Worm (Caenorhabditis elegans) whole organism, L4 larva: ENCODE data around the gene F46F5.7.

Experiments used
- F10B5.3 ChIP-seq: sonication (generic microtip); optimal IDR thresholded peaks from 2 replicates; lab custom pipeline; 2016; ENCODE audit warnings: mild to moderate bottlenecking, missing genetic modification characterization, missing compliant biosample characterization
- F37D6.2 ChIP-seq: sonication (generic microtip); optimal IDR thresholded peaks from 2 replicates; lab custom pipeline; 2016; ENCODE audit warnings: mild to moderate bottlenecking, missing genetic modification characterization, missing compliant biosample characterization
- T20F7.1 ChIP-seq: fragments of 200-800 bp; sonication (Bioruptor generic); optimal IDR thresholded peaks from 2 replicates; lab custom pipeline; 2018; ENCODE audit warnings: mild to moderate bottlenecking, missing genetic modification characterization, missing compliant biosample characterization
- Y75B8A.6 ChIP-seq: fragments of 200-800 bp; sonication (Bioruptor generic); IDR thresholded peaks from 2 replicates; pipeline ENCODE4 v1.3.6; 2022; ENCODE audit warnings: missing genetic modification reagents, missing genetic modification characterization, missing compliant biosample characterization
- ZK546.5 ChIP-seq, 2 experiments: sonication (generic microtip); optimal IDR thresholded peaks; 2 replicates each; lab custom pipeline; 2017; ENCODE audit warnings: missing biosample characterization in 2 of 2, missing genetic modification characterization in 2 of 2
- aha-1 ChIP-seq: fragments of 150-350 bp; peaks from one replicate; lab custom pipeline; 2014; ENCODE audit warnings: missing biosample characterization, missing genetic modification characterization
- aly-2 ChIP-seq: sonication (generic microtip); optimal IDR thresholded peaks from 2 replicates; lab custom pipeline; 2018; ENCODE audit warnings: missing biosample characterization, missing genetic modification characterization
- ceh-20 ChIP-seq: fragments of 200-800 bp; sonication (Bioruptor generic); IDR thresholded peaks from 2 replicates; pipeline ENCODE4 v1.3.6; 2022; ENCODE audit warnings: missing genetic modification reagents, missing genetic modification characterization, missing compliant biosample characterization
- ceh-28 ChIP-seq: fragments of 150-350 bp; optimal IDR thresholded peaks from 2 replicates; lab custom pipeline; 2014; ENCODE audit warnings: missing biosample characterization, missing genetic modification reagents, missing genetic modification characterization
- ceh-62 ChIP-seq: sonication (generic microtip); optimal IDR thresholded peaks from 2 replicates; lab custom pipeline; 2017; ENCODE audit warnings: missing biosample characterization, missing genetic modification characterization
- ctbp-1 ChIP-seq: fragments of 200-800 bp; sonication (Bioruptor generic); IDR thresholded peaks from 2 replicates; pipeline ENCODE4 v1.3.6; 2022; ENCODE audit warnings: missing genetic modification reagents, missing genetic modification characterization, missing compliant biosample characterization
- daf-16 ChIP-seq, 3 experiments: sonication (generic microtip); optimal IDR thresholded peaks; 2 replicates each; lab custom pipeline; 2016 to 2017; ENCODE audit warnings: missing genetic modification characterization in 3 of 3, missing genetic modification reagents in 3 of 3, mild to moderate bottlenecking in 2 of 3, missing compliant biosample characterization in 2 of 3, missing biosample characterization in 1 of 3, moderate library complexity in 1 of 3
- dmd-6 ChIP-seq: fragments of 200-800 bp; sonication (Bioruptor generic); IDR thresholded peaks from 2 replicates; pipeline ENCODE4 v1.3.6; 2022; ENCODE audit warnings: missing genetic modification reagents, missing genetic modification characterization, missing compliant biosample characterization
- dve-1 ChIP-seq: sonication (generic microtip); optimal IDR thresholded peaks from 2 replicates; lab custom pipeline; 2017; ENCODE audit warnings: antibody characterized with exemption, mild to moderate bottlenecking, missing genetic modification characterization, missing compliant biosample characterization; ENCODE audit not compliant: insufficient read depth
- fkh-10 ChIP-seq: fragments of 150-350 bp; optimal IDR thresholded peaks from 2 replicates; lab custom pipeline; 2014; ENCODE audit warnings: missing biosample characterization, missing genetic modification reagents, missing genetic modification characterization
- gei-8 ChIP-seq: fragments of 200-800 bp; sonication (Bioruptor generic); optimal IDR thresholded peaks from 2 replicates; lab custom pipeline; 2018; ENCODE audit warnings: mild to moderate bottlenecking, missing genetic modification characterization, missing compliant biosample characterization
- hif-1 ChIP-seq, 2 experiments: sonication (generic microtip); optimal IDR thresholded peaks; 2 replicates each; lab custom pipeline; 2016 to 2017; ENCODE audit warnings: missing compliant biosample characterization in 2 of 2, missing genetic modification characterization in 2 of 2, missing genetic modification reagents in 2 of 2, missing genotype in 2 of 2, mild to moderate bottlenecking in 1 of 2
- jun-1 ChIP-seq: fragments of 150-350 bp; optimal IDR thresholded peaks from 2 replicates; lab custom pipeline; 2014; ENCODE audit warnings: missing biosample characterization, missing genetic modification reagents, missing genetic modification characterization
- lin-15B ChIP-seq: fragments of 150-350 bp; sonication (generic microtip); optimal IDR thresholded peaks from 3 replicates; lab custom pipeline; 2014; ENCODE audit warnings: missing biosample characterization, missing genetic modification characterization
- lin-39 ChIP-seq: fragments of 150-350 bp; optimal IDR thresholded peaks from 2 replicates; lab custom pipeline; 2014; ENCODE audit warnings: missing biosample characterization, missing genetic modification reagents, missing genetic modification characterization
- lir-3 ChIP-seq: sonication (generic microtip); optimal IDR thresholded peaks from 2 replicates; lab custom pipeline; 2016; ENCODE audit warnings: mild to moderate bottlenecking, missing genetic modification characterization, missing compliant biosample characterization
- madf-5 ChIP-seq, 2 experiments: fragments of 200-800 bp; sonication (Bioruptor generic); IDR thresholded peaks; 2 replicates each; pipeline ENCODE4 v1.3.6; 2022; ENCODE audit warnings: missing compliant biosample characterization in 2 of 2, missing genetic modification characterization in 2 of 2
- mxl-2 ChIP-seq: fragments of 200-800 bp; sonication (Bioruptor generic); conservative IDR thresholded peaks from 2 replicates; pipeline ENCODE4 v1.3.6; 2022; ENCODE audit warnings: missing genetic modification reagents, missing genetic modification characterization, missing compliant biosample characterization
- nhr-111 ChIP-seq: fragments of 200-800 bp; sonication (Bioruptor generic); optimal IDR thresholded peaks from 2 replicates; lab custom pipeline; 2018; ENCODE audit warnings: mild to moderate bottlenecking, missing genetic modification characterization, missing compliant biosample characterization
- nhr-6 ChIP-seq: fragments of 150-350 bp; optimal IDR thresholded peaks from 2 replicates; lab custom pipeline; 2014; ENCODE audit warnings: missing biosample characterization, missing genetic modification characterization
- nhr-77 ChIP-seq: fragments of 150-350 bp; optimal IDR thresholded peaks from 2 replicates; lab custom pipeline; 2014; ENCODE audit warnings: missing biosample characterization, missing genetic modification characterization
- saeg-2 ChIP-seq: fragments of 200-800 bp; sonication (Bioruptor generic); IDR thresholded peaks from 2 replicates; pipeline ENCODE4 v1.3.6; 2022; ENCODE audit warnings: missing genetic modification reagents, missing genetic modification characterization, missing compliant biosample characterization
- skn-1 ChIP-seq: fragments of 150-350 bp; optimal IDR thresholded peaks from 2 replicates; lab custom pipeline; 2014; ENCODE audit warnings: missing biosample characterization, missing genetic modification characterization
- tag-97 ChIP-seq: fragments of 200-800 bp; sonication (Bioruptor generic); IDR thresholded peaks from 2 replicates; pipeline ENCODE4 v1.3.6; 2022; ENCODE audit warnings: missing genetic modification characterization, missing compliant biosample characterization
- zag-1 ChIP-seq: fragments of 150-350 bp; optimal IDR thresholded peaks from 2 replicates; lab custom pipeline; 2014; ENCODE audit warnings: missing biosample characterization, missing genetic modification characterization
- zfp-2 ChIP-seq: sonication (generic microtip); optimal IDR thresholded peaks from 2 replicates; lab custom pipeline; 2016; ENCODE audit warnings: mild to moderate bottlenecking, missing genetic modification characterization, missing compliant biosample characterization
- zfp-3 ChIP-seq: fragments of 200-800 bp; sonication (Bioruptor generic); conservative IDR thresholded peaks from 2 replicates; pipeline ENCODE4 v1.3.6; 2022; ENCODE audit warnings: missing genetic modification reagents, missing genetic modification characterization, missing compliant biosample characterization
- zip-11 ChIP-seq: fragments of 200-800 bp; sonication (Bioruptor generic); IDR thresholded peaks from 2 replicates; pipeline ENCODE4 v1.3.6; 2022; ENCODE audit warnings: missing genetic modification characterization, missing compliant biosample characterization

The F46F5.7 gene

ce11 chrII:845618-846017 is 25.2 kb upstream of the F46F5.7 start, which contains the start of gene F28A10.7:
Gene F28A10.7 (minus strand): TSS chrII:845718.
- TF ChIP-seq lin-39 (tag; lab: Kevin White, UChicago) (no peak), ceh-20 (GFP tag; lab: Robert Waterston, UW) (no peak), nhr-111 (no peak)

DNA sequence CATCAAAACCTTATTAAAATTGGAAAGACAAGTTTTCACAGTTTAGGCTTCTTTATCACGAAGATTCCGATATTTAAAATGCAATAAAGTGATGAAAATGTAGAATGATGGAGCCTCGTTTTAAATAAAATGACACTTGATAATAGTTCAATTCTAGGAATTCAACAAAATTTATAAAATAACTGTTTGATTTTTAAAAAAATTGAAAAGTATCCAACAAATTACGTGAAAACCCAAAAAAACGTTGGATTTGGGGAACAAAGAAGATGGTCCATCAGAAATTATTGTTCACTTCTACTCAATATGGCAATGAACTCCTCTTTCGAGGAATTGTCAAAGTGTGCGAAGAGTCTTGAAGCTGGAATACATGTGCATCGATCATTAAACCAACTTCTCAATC is 23.6 kb upstream of the F46F5.7 start, which contains the start of gene F28A10.4:
Gene F28A10.4, plus strand, starts transcription at position 301 of the 400 bp plus-strand sequence.
- no peak for TF ChIP-seq mxl-2
- TF ChIP-seq ZK546.5 (tag; optimal IDR thresholded peaks at IDR 0.05; lab: Kevin White, UChicago), result no peak
- TF ChIP-seq zag-1 (tag; lab: Kevin White, UChicago), result no peak
- TF ChIP-seq lin-15B (tag; lab: Kevin White, UChicago), result no peak
- TF ChIP-seq zfp-3 (GFP tag; lab: Robert Waterston, UW), result no peak
- no peak for TF ChIP-seq fkh-10 (GFP tag; lab: Kevin White, UChicago)
- no peak for TF ChIP-seq Y75B8A.6
- no peak for TF ChIP-seq aly-2 (tag; lab: Kevin White, UChicago)
- TF ChIP-seq nhr-111, result no peak
- TF ChIP-seq jun-1 (tag; lab: Kevin White, UChicago), result no peak
- no peak for TF ChIP-seq gei-8 (GFP tag; lab: Kevin White, UChicago)
- no peak for TF ChIP-seq nhr-77 (tag; lab: Kevin White, UChicago)

ce11 chrII:840131-840530 is 19.7 kb upstream of the F46F5.7 start, which contains the start of gene clc-33:
Gene clc-33 (plus strand): TSS chrII:840431.
- no peak for TF ChIP-seq fkh-10 (GFP tag; lab: Kevin White, UChicago)
- TF ChIP-seq nhr-111, result no peak
- TF ChIP-seq lin-15B (tag; lab: Kevin White, UChicago), result no peak
- TF ChIP-seq F37D6.2 (tag; lab: Kevin White, UChicago), result no peak
- TF ChIP-seq madf-5 (GFP tag; IDR thresholded peaks at IDR 0.05; lab: Robert Waterston, UW), result no peak
- TF ChIP-seq hif-1 (tag; optimal IDR thresholded peaks at IDR 0.05; lab: Kevin White, UChicago), result no peak
- no peak for TF ChIP-seq ceh-28 (tag; lab: Kevin White, UChicago)
- TF ChIP-seq mxl-2, result no peak
- TF ChIP-seq daf-16 (GFP tag; optimal IDR thresholded peaks at IDR 0.05; lab: Kevin White, UChicago), result no peak
- no peak for TF ChIP-seq daf-16 (tag; optimal IDR thresholded peaks at IDR 0.05; lab: Kevin White, UChicago)
- no peak for TF ChIP-seq nhr-6 (tag; lab: Kevin White, UChicago)
- no peak for TF ChIP-seq zfp-2
- TF ChIP-seq F10B5.3 (tag; lab: Kevin White, UChicago), result no peak
- no peak for TF ChIP-seq saeg-2 (GFP tag; lab: Robert Waterston, UW)
- TF ChIP-seq zip-11 (GFP tag; lab: Robert Waterston, UW), result no peak
- TF ChIP-seq ZK546.5 (tag; optimal IDR thresholded peaks at IDR 0.05; lab: Kevin White, UChicago), result no peak
- TF ChIP-seq skn-1 (tag; lab: Kevin White, UChicago), result no peak
- no peak for TF ChIP-seq dmd-6 (GFP tag; lab: Robert Waterston, UW)
- no peak for TF ChIP-seq lir-3 (tag; lab: Kevin White, UChicago)

DNA sequence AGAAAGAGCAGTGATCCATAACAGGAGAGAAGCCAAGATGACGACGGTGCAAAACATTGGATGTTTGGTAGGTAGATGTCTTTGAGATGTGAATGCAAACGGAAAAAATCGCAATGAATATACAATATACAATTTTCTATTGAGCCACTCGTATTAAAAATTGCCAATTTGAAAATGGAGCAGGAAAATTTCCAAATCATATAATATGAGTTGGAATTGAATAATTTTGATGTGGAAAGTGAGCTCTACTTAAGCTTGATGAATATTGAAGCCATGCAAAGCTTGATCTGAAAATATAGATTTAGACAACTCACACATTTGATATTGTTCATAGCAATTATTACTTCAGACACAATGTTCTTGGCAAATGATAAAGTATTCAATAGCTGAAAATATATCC is 18.0 kb upstream of the F46F5.7 start, which contains the start of gene F28A10.8:
Gene F28A10.8, minus strand, starts transcription at position 101 of the 400 bp plus-strand sequence.
- TF ChIP-seq ceh-62 (tag; lab: Kevin White, UChicago), result no peak
- TF ChIP-seq madf-5 (GFP tag; IDR thresholded peaks at IDR 0.05; lab: Robert Waterston, UW), result no peak
- TF ChIP-seq ceh-28 (tag; lab: Kevin White, UChicago), result no peak
- no peak for TF ChIP-seq ceh-20 (GFP tag; lab: Robert Waterston, UW)
- no peak for TF ChIP-seq tag-97
- TF ChIP-seq ctbp-1, result no peak
- TF ChIP-seq, all 104 proteins: peak for 0

DNA sequence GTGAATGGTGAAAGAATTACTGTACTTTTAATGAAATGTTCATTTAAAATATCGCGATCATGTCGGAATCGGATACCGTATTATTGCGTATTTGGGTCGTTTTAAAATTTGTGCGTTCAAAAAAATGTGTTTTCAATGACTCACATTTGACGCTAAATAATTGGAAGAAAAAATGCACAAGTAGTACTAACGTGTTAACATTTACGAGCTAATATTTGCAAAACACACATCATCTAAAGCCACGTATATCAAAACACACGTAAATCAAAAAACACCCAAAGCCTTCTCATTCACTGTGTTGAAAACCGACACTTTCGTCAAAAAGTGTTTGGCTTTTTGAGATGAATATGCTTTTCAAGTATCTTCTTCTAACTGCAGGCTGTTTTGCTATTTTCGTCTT is 5.1 kb upstream of the F46F5.7 start, which contains the start of gene F28A10.1:
Gene F28A10.1, plus strand, starts transcription at position 301 of the 400 bp plus-strand sequence.
- TF ChIP-seq aha-1 (tag; lab: Kevin White, UChicago), result peak; percentile 8
- TF ChIP-seq T20F7.1 (GFP tag; lab: Kevin White, UChicago), result no peak
- no peak for TF ChIP-seq dve-1 (tag; lab: Kevin White, UChicago)
